Worm (Caenorhabditis elegans) whole organism, L2 larva: ENCODE data around the gene C29E4.12.
"Not testable (repeated sequence)": the region's sequence is repeated elsewhere in the genome, so short reads cannot be mapped to it uniquely, and the experiment has no call there.

ENCODE experiments used
- F13H6.1 ChIP-seq: sonication (generic microtip); optimal IDR thresholded peaks from 2 replicates; lab custom pipeline; 2016; ENCODE audit warnings: missing genetic modification characterization, missing compliant biosample characterization
- R02D3.7 ChIP-seq: fragments of 150-350 bp; optimal IDR thresholded peaks from 2 replicates; lab custom pipeline; 2014; ENCODE audit warnings: missing biosample characterization, missing genetic modification characterization
- Y55F3AM.14 ChIP-seq: fragments of 200-800 bp; sonication (Bioruptor generic); optimal IDR thresholded peaks from 2 replicates; lab custom pipeline; 2018; ENCODE audit warnings: mild to moderate bottlenecking, missing genetic modification characterization, missing compliant biosample characterization
- ZK546.5 ChIP-seq: sonication (generic microtip); optimal IDR thresholded peaks from 2 replicates; lab custom pipeline; 2017; ENCODE audit warnings: missing biosample characterization, missing genetic modification characterization
- alr-1 ChIP-seq: fragments of 150-350 bp; optimal IDR thresholded peaks from 2 replicates; lab custom pipeline; 2014; ENCODE audit warnings: missing biosample characterization, missing genetic modification characterization
- aly-2 ChIP-seq: fragments of 150-350 bp; optimal IDR thresholded peaks from 2 replicates; lab custom pipeline; 2014; ENCODE audit warnings: missing biosample characterization, missing genetic modification characterization
- ama-1 ChIP-seq: fragments of 150-350 bp; optimal IDR thresholded peaks from 2 replicates; lab custom pipeline; 2018; ENCODE audit warnings: inconsistent platforms
- blmp-1 ChIP-seq: sonication (generic microtip); optimal IDR thresholded peaks from 2 replicates; lab custom pipeline; 2017; ENCODE audit warnings: missing genetic modification characterization, mild to moderate bottlenecking, missing compliant biosample characterization, antibody characterized with exemption, moderate library complexity; ENCODE audit not compliant: insufficient read depth
- ceh-16 ChIP-seq: fragments of 150-350 bp; optimal IDR thresholded peaks from 2 replicates; lab custom pipeline; 2014; ENCODE audit warnings: missing biosample characterization, missing genetic modification characterization
- ceh-82 ChIP-seq: fragments of 150-350 bp; optimal IDR thresholded peaks from 2 replicates; lab custom pipeline; 2014; ENCODE audit warnings: missing biosample characterization, missing genetic modification characterization
- crh-2 ChIP-seq: sonication (generic microtip); optimal IDR thresholded peaks from 2 replicates; lab custom pipeline; 2017; ENCODE audit warnings: missing biosample characterization, missing genetic modification characterization
- dmd-4 ChIP-seq: sonication (generic microtip); optimal IDR thresholded peaks from 2 replicates; lab custom pipeline; 2017; ENCODE audit warnings: missing biosample characterization, missing genetic modification characterization
- egl-27 ChIP-seq: sonication (generic microtip); optimal IDR thresholded peaks from 3 replicates; lab custom pipeline; 2017; ENCODE audit warnings: missing biosample characterization, missing genetic modification reagents, missing genetic modification characterization
- elt-3 ChIP-seq: sonication (generic microtip); optimal IDR thresholded peaks from 2 replicates; lab custom pipeline; 2017; ENCODE audit warnings: missing biosample characterization, missing genetic modification characterization
- gmeb-1 ChIP-seq: fragments of 150-350 bp; optimal IDR thresholded peaks from 2 replicates; lab custom pipeline; 2014; ENCODE audit warnings: missing biosample characterization, missing genetic modification characterization
- lin-13 ChIP-seq: fragments of 150-350 bp; optimal IDR thresholded peaks from 2 replicates; lab custom pipeline; 2014; ENCODE audit warnings: missing biosample characterization, missing genetic modification reagents, missing genetic modification characterization
- lin-39 ChIP-seq: fragments of 150-350 bp; optimal IDR thresholded peaks from 2 replicates; lab custom pipeline; 2014; ENCODE audit warnings: missing biosample characterization, missing genetic modification reagents, missing genetic modification characterization
- lsy-2 ChIP-seq, 2 experiments: fragments of 150-350 bp in 1 of 2; sonication (generic microtip) in 1 of 2; optimal IDR thresholded peaks; 2 replicates each; lab custom pipeline; 2014 to 2017; ENCODE audit warnings: missing biosample characterization in 2 of 2, missing genetic modification characterization in 2 of 2
- mab-5 ChIP-seq: fragments of 150-350 bp; optimal IDR thresholded peaks from 2 replicates; lab custom pipeline; 2014; ENCODE audit warnings: missing biosample characterization, missing genetic modification characterization
- mdl-1 ChIP-seq, 2 experiments: fragments of 150-350 bp in 1 of 2; sonication (generic microtip) in 1 of 2; optimal IDR thresholded peaks; 2 replicates each; lab custom pipeline; 2017; ENCODE audit warnings: missing biosample characterization in 2 of 2, missing genetic modification characterization in 2 of 2
- nhr-10 ChIP-seq: sonication (generic microtip); optimal IDR thresholded peaks from 2 replicates; lab custom pipeline; 2017; ENCODE audit warnings: missing biosample characterization, missing genetic modification characterization
- nhr-12 ChIP-seq: fragments of 150-350 bp; optimal IDR thresholded peaks from 2 replicates; lab custom pipeline; 2014; ENCODE audit warnings: missing biosample characterization, missing genetic modification characterization
- nhr-129 ChIP-seq: fragments of 150-350 bp; optimal IDR thresholded peaks from 2 replicates; lab custom pipeline; 2014; ENCODE audit warnings: missing biosample characterization, missing genetic modification characterization
- nhr-21 ChIP-seq: fragments of 150-350 bp; optimal IDR thresholded peaks from 2 replicates; lab custom pipeline; 2014; ENCODE audit warnings: missing biosample characterization, missing genetic modification characterization
- nhr-23 ChIP-seq: fragments of 150-350 bp; optimal IDR thresholded peaks from 2 replicates; lab custom pipeline; 2014; ENCODE audit warnings: missing biosample characterization, missing genetic modification reagents, missing genetic modification characterization
- nhr-237 ChIP-seq: fragments of 150-350 bp; optimal IDR thresholded peaks from 2 replicates; lab custom pipeline; 2014; ENCODE audit warnings: missing biosample characterization, missing genetic modification characterization
- nhr-25 ChIP-seq: fragments of 150-350 bp; sonication (generic microtip); optimal IDR thresholded peaks from 3 replicates; lab custom pipeline; 2014; ENCODE audit warnings: missing biosample characterization, missing genetic modification characterization
- nhr-6 ChIP-seq: fragments of 150-350 bp; optimal IDR thresholded peaks from 2 replicates; lab custom pipeline; 2014; ENCODE audit warnings: missing biosample characterization, missing genetic modification characterization
- peb-1 ChIP-seq: fragments of 150-350 bp; optimal IDR thresholded peaks from 2 replicates; lab custom pipeline; 2014; ENCODE audit warnings: missing biosample characterization, missing genetic modification characterization
- sem-4 ChIP-seq: fragments of 150-350 bp; optimal IDR thresholded peaks from 2 replicates; lab custom pipeline; 2014; ENCODE audit warnings: missing biosample characterization, missing genetic modification reagents, missing genetic modification characterization
- skn-1 ChIP-seq: sonication (generic microtip); optimal IDR thresholded peaks from 2 replicates; lab custom pipeline; 2017; ENCODE audit warnings: missing biosample characterization, missing genetic modification characterization
- sma-3 ChIP-seq: sonication (generic microtip); optimal IDR thresholded peaks from 2 replicates; lab custom pipeline; 2016; ENCODE audit warnings: missing genetic modification reagents, missing genetic modification characterization, missing compliant biosample characterization
- sma-9 ChIP-seq, 2 experiments: fragments of 150-350 bp in 1 of 2; sonication (generic microtip) in 1 of 2; optimal IDR thresholded peaks; 2 replicates each; lab custom pipeline; 2014 to 2016; ENCODE audit warnings: missing genetic modification characterization in 2 of 2, mild to moderate bottlenecking in 1 of 2, missing biosample characterization in 1 of 2, missing compliant biosample characterization in 1 of 2, missing genetic modification reagents in 1 of 2, moderate library complexity in 1 of 2
- snpc-4 ChIP-seq: fragments of 150-350 bp; optimal IDR thresholded peaks from 2 replicates; lab custom pipeline; 2014; ENCODE audit warnings: missing biosample characterization, missing genetic modification characterization
- unc-39 ChIP-seq: fragments of 150-350 bp; optimal IDR thresholded peaks from 2 replicates; lab custom pipeline; 2014; ENCODE audit warnings: missing biosample characterization, missing genetic modification characterization
- unc-55 ChIP-seq: fragments of 150-350 bp; sonication (generic microtip); optimal IDR thresholded peaks from 3 replicates; lab custom pipeline; 2014; ENCODE audit warnings: missing biosample characterization, missing genetic modification reagents, missing genetic modification characterization
- unc-62 ChIP-seq: fragments of 150-350 bp; optimal IDR thresholded peaks from 2 replicates; lab custom pipeline; 2014; ENCODE audit warnings: missing biosample characterization, missing genetic modification reagents, missing genetic modification characterization
- zag-1 ChIP-seq: fragments of 150-350 bp; optimal IDR thresholded peaks from 2 replicates; lab custom pipeline; 2014; ENCODE audit warnings: missing biosample characterization, missing genetic modification characterization
- ztf-11 ChIP-seq: sonication (generic microtip); optimal IDR thresholded peaks from 2 replicates; lab custom pipeline; 2017; ENCODE audit warnings: missing biosample characterization, missing genetic modification characterization
- ztf-4 ChIP-seq: fragments of 150-350 bp; optimal IDR thresholded peaks from 2 replicates; lab custom pipeline; 2014; ENCODE audit warnings: missing biosample characterization, missing genetic modification characterization

C29E4.12 gene

ce11 chrIII:7964281-7964680 is 23.3 kb downstream of the C29E4.12 start, which contains the start of gene F54H12.2:
Gene F54H12.2 (plus strand): TSS chrIII:7964581.
- TF ChIP-seq skn-1; unc-39 (tag; lab: Kevin White, UChicago); unc-62: not testable (repeated sequence)
- TF ChIP-seq, all 48 proteins: peak for 0; not testable (repeated sequence) for 48

DNA sequence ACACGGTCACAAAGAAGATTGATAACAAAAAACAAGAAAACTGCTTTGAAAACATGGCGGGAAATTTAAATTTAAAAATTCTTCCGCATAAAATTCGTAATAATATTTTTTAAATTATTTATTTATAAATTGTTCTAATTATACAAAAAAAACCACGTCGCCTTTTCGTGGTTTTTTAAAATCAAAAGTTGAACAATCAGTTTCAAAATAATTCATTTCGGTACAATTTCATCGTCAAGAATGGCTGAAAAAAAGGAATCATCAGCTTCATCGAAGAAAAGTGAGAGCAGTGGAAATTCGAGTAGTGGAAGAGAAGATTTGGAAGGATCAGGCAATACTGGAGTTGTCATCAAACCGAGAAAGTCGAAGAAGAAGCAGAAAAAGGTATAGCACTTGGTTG is 28.2 kb downstream of the C29E4.12 start, which contains the start of the genes F54H12.8 and F54H12.7:
Gene F54H12.8 (minus strand): TSS at position 101 of the 400 bp plus-strand sequence.
Gene F54H12.7 (plus strand): TSS at position 229 of the 400 bp plus-strand sequence.
- TF ChIP-seq lin-13 (GFP tag; lab: Kevin White, UChicago): no peak
- no peak for TF ChIP-seq ceh-16 (tag; lab: Kevin White, UChicago)
- no peak for TF ChIP-seq nhr-10 (tag; lab: Kevin White, UChicago)
- no peak for TF ChIP-seq F13H6.1 (tag; lab: Kevin White, UChicago)
- no peak for TF ChIP-seq elt-3 (tag; lab: Kevin White, UChicago)
- TF ChIP-seq sma-9 (GFP tag; optimal IDR thresholded peaks at IDR 0.05; lab: Kevin White, UChicago): no peak
- TF ChIP-seq sma-9 (tag; optimal IDR thresholded peaks at IDR 0.05; lab: Kevin White, UChicago): no peak
- TF ChIP-seq nhr-23 (tag; lab: Kevin White, UChicago): no peak
- no peak for TF ChIP-seq nhr-237 (tag; lab: Kevin White, UChicago)
- TF ChIP-seq Y55F3AM.14: no peak
- no peak for TF ChIP-seq gmeb-1 (tag; lab: Kevin White, UChicago)
- no peak for TF ChIP-seq ztf-4 (tag; lab: Kevin White, UChicago)
- TF ChIP-seq unc-62: no peak
- no peak for TF ChIP-seq unc-39 (tag; lab: Kevin White, UChicago)
- no peak for TF ChIP-seq blmp-1 (tag; lab: Kevin White, UChicago)
- TF ChIP-seq R02D3.7 (tag; lab: Kevin White, UChicago): no peak

DNA sequence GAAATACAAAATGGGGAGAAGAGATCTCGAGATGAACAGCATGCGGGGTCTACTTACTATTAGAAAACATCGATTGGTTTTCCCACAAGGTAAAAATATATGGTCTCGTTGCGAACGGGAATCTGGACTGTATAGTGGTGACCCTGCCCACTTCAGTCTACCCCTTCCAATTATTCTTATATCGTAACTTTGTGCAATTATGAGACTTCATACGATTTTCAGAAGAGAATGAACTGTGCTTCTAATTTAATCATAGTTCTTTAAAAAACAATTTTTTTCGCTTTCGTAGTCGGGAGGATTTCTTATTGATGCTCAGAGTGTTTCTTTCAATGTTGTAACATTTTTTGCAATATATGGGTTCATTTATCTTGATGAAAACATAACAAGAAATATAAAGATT is 31.1 kb downstream of the C29E4.12 start, which contains the start of gene F54H12.5:
Gene F54H12.5 (minus strand): TSS at position 101 of the 400 bp plus-strand sequence.
- TF ChIP-seq peb-1 (tag; lab: Kevin White, UChicago): no peak

DNA sequence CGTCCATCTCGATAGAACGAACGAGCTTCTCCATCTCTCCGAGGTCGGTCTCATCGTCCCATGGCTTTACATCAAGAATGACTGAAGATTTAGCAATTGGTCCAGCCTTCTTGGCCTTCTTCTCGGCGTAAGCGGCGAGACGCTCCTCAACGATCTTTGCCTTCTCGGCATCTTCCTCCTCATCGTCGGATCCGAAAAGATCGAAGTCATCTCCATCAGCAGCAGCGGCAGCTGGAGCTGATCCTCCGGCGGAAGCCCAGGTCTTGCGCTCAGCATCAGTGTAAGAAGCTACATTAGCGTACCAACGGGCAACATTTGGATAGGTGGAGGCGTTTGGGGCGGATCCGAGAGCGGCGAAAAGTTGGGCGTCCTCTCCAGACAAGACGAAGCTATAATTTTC is 31.7 kb downstream of the C29E4.12 start:
- TF ChIP-seq blmp-1 (tag; lab: Kevin White, UChicago) (no peak), unc-55 (GFP tag; lab: Kevin White, UChicago) (no peak), peb-1 (tag; lab: Kevin White, UChicago) (no peak), nhr-237 (tag; lab: Kevin White, UChicago) (no peak), zag-1 (no peak), gmeb-1 (tag; lab: Kevin White, UChicago) (no peak), nhr-25 (tag; lab: Kevin White, UChicago) (no peak), sma-3 (no peak), ceh-82 (tag; lab: Kevin White, UChicago) (no peak), lsy-2 (tag; optimal IDR thresholded peaks at IDR 0.05; lab: Kevin White, UChicago) (no peak), aly-2 (tag; lab: Kevin White, UChicago) (no peak), mab-5 (tag; lab: Kevin White, UChicago) (no peak), ceh-16 (tag; lab: Kevin White, UChicago) (no peak), nhr-12 (no peak), nhr-21 (no peak), skn-1 (no peak), snpc-4 (no peak)
- TF ChIP-seq, all 48 proteins: peak for 0

ce11 chrIII:7973201-7973767 is 32.3 kb downstream of the C29E4.12 start, which contains the start of the genes eef-1B.1 and aco-2:
Gene eef-1B.1 (minus strand): TSS chrIII:7973386.
Gene aco-2 (plus strand): TSS chrIII:7973717.
- peak; percentile 26 for TF ChIP-seq unc-62
- TF ChIP-seq sem-4 (tag; lab: Kevin White, UChicago): peak; percentile 75
- peak; percentile 94 for TF ChIP-seq nhr-25 (tag; lab: Kevin White, UChicago)
- TF ChIP-seq nhr-129 (tag; lab: Kevin White, UChicago): peak; percentile 93
- TF ChIP-seq nhr-6: peak; percentile 27
- no peak for TF ChIP-seq nhr-23 (tag; lab: Kevin White, UChicago)
- peak; percentile 86 for TF ChIP-seq mab-5 (tag; lab: Kevin White, UChicago)
- TF ChIP-seq lsy-2 (tag; optimal IDR thresholded peaks at IDR 0.05; lab: Kevin White, UChicago): peak; percentile 86 to 95
- TF ChIP-seq crh-2 (tag; lab: Kevin White, UChicago): peak; percentile 93
- peak; percentile 87 for TF ChIP-seq egl-27 (tag; lab: Kevin White, UChicago)
- peak; percentile 50 for TF ChIP-seq R02D3.7 (tag; lab: Kevin White, UChicago)
- TF ChIP-seq nhr-21: peak; percentile 94
- no peak for TF ChIP-seq lin-39
- TF ChIP-seq gmeb-1 (tag; lab: Kevin White, UChicago): peak; percentile 93
- no peak for TF ChIP-seq ceh-82 (tag; lab: Kevin White, UChicago)
- no peak for TF ChIP-seq aly-2 (tag; lab: Kevin White, UChicago)
- peak; percentile 52 for TF ChIP-seq skn-1
- TF ChIP-seq lin-13 (GFP tag; lab: Kevin White, UChicago): peak; percentile 89
- no peak for TF ChIP-seq dmd-4 (tag; lab: Kevin White, UChicago)
- peak in 1 of 2 experiments; percentile 61 for TF ChIP-seq mdl-1 (tag; optimal IDR thresholded peaks at IDR 0.05; lab: Kevin White, UChicago)
- TF ChIP-seq ztf-4 (tag; lab: Kevin White, UChicago): peak; percentile 55
- TF ChIP-seq sma-9 (GFP tag; optimal IDR thresholded peaks at IDR 0.05; lab: Kevin White, UChicago): peak; percentile 95
- TF ChIP-seq sma-9 (tag; optimal IDR thresholded peaks at IDR 0.05; lab: Kevin White, UChicago): no peak
- no peak for TF ChIP-seq ztf-11 (tag; lab: Kevin White, UChicago)
- TF ChIP-seq alr-1: no peak
- TF ChIP-seq ama-1 (lab: Kevin White, UChicago): no peak
- TF ChIP-seq sma-3: peak; percentile 94
- peak; percentile 82 for TF ChIP-seq blmp-1 (tag; lab: Kevin White, UChicago)
- TF ChIP-seq nhr-237 (tag; lab: Kevin White, UChicago): no peak
- peak; percentile 47 for TF ChIP-seq ZK546.5 (tag; lab: Kevin White, UChicago)
